Worm (Caenorhabditis elegans) whole organism, young adult: Measurements from ENCODE around the gene F02C12.1.

Source experiments
- B0336.3 ChIP-seq: fragments of 200-800 bp; sonication (Bioruptor generic); IDR thresholded peaks from 2 replicates; pipeline ENCODE4 v1.3.6; 2022; ENCODE audit warnings: missing genetic modification characterization, missing compliant biosample characterization
- C06A6.2 ChIP-seq: fragments of 200-800 bp; sonication (Bioruptor generic); conservative IDR thresholded peaks from 2 replicates; pipeline ENCODE4 v1.3.6; 2022; ENCODE audit warnings: missing genetic modification characterization, missing compliant biosample characterization
- F22D6.2 ChIP-seq: sonication (generic microtip); optimal IDR thresholded peaks from 2 replicates; lab custom pipeline; 2016; ENCODE audit warnings: mild to moderate bottlenecking, missing genetic modification characterization, missing compliant biosample characterization
- F39B2.1 ChIP-seq: fragments of 200-800 bp; sonication (Bioruptor generic); IDR thresholded peaks from 2 replicates; pipeline ENCODE4 v1.3.6; 2022; ENCODE audit warnings: missing genetic modification reagents, missing genetic modification characterization, missing compliant biosample characterization
- K11D2.4 ChIP-seq: fragments of 200-800 bp; sonication (Bioruptor generic); IDR thresholded peaks from 2 replicates; pipeline ENCODE4 v1.3.6; 2022; ENCODE audit warnings: missing genetic modification reagents, missing genetic modification characterization, missing compliant biosample characterization
- K12H6.12 ChIP-seq: fragments of 200-800 bp; sonication (Bioruptor generic); optimal IDR thresholded peaks from 2 replicates; lab custom pipeline; 2018; ENCODE audit warnings: mild to moderate bottlenecking, missing genetic modification characterization, missing compliant biosample characterization
- Y56A3A.18 ChIP-seq: fragments of 200-800 bp; sonication (Bioruptor generic); IDR thresholded peaks from 2 replicates; pipeline ENCODE4 v1.3.6; 2022; ENCODE audit warnings: missing genetic modification reagents, missing genetic modification characterization, missing compliant biosample characterization
- Y79H2A.3 ChIP-seq: fragments of 200-800 bp; sonication (Bioruptor generic); conservative IDR thresholded peaks from 2 replicates; pipeline ENCODE4 v1.3.6; 2022; ENCODE audit warnings: missing genetic modification reagents, missing genetic modification characterization, missing compliant biosample characterization
- ZK185.1 ChIP-seq: sonication (generic microtip); optimal IDR thresholded peaks from 2 replicates; lab custom pipeline; 2016; ENCODE audit warnings: mild to moderate bottlenecking, missing genetic modification characterization, missing compliant biosample characterization; ENCODE audit not compliant: poor library complexity, severe bottlenecking
- atf-7 ChIP-seq: sonication (generic microtip); optimal IDR thresholded peaks from 2 replicates; lab custom pipeline; 2017; ENCODE audit warnings: mild to moderate bottlenecking, missing genetic modification characterization, missing compliant biosample characterization
- ccch-3 ChIP-seq: fragments of 200-800 bp; sonication (Bioruptor generic); optimal IDR thresholded peaks from 2 replicates; lab custom pipeline; 2018; ENCODE audit warnings: mild to moderate bottlenecking, missing genetic modification characterization, missing compliant biosample characterization
- cebp-1 ChIP-seq, 2 experiments: fragments of 200-800 bp in 1 of 2; sonication (Bioruptor generic) in 1 of 2; sonication (generic microtip) in 1 of 2; IDR thresholded peaks in 1 of 2; optimal IDR thresholded peaks in 1 of 2; 2 replicates each; pipeline versions ENCODE4 v1.3.6 to Lab custom; 2017 to 2022; ENCODE audit warnings: missing compliant biosample characterization in 2 of 2, missing genetic modification characterization in 2 of 2, mild to moderate bottlenecking in 1 of 2, missing genetic modification reagents in 1 of 2, moderate library complexity in 1 of 2
- ceh-100 ChIP-seq: fragments of 200-800 bp; sonication (Bioruptor generic); IDR thresholded peaks from 2 replicates; pipeline ENCODE4 v1.3.6; 2022; ENCODE audit warnings: missing genetic modification reagents, missing genetic modification characterization, missing compliant biosample characterization
- chd-7 ChIP-seq: sonication (generic microtip); optimal IDR thresholded peaks from 2 replicates; lab custom pipeline; 2016; ENCODE audit warnings: mild to moderate bottlenecking, missing genetic modification characterization, moderate library complexity, missing compliant biosample characterization
- die-1 ChIP-seq: sonication (generic microtip); optimal IDR thresholded peaks from 2 replicates; lab custom pipeline; 2016; ENCODE audit warnings: missing genotype, mild to moderate bottlenecking, missing genetic modification characterization, missing compliant biosample characterization
- dox-1 ChIP-seq: fragments of 200-800 bp; sonication (Bioruptor generic); IDR thresholded peaks from 2 replicates; pipeline ENCODE4 v1.3.6; 2022; ENCODE audit warnings: missing genetic modification reagents, missing genetic modification characterization, missing compliant biosample characterization
- dpff-1 ChIP-seq: sonication (generic microtip); optimal IDR thresholded peaks from 2 replicates; lab custom pipeline; 2017; ENCODE audit warnings: mild to moderate bottlenecking, missing genetic modification characterization, missing compliant biosample characterization
- dpl-1 ChIP-seq: fragments of 150-350 bp; optimal IDR thresholded peaks from 2 replicates; lab custom pipeline; 2014; ENCODE audit warnings: missing biosample characterization, missing genetic modification reagents, missing genetic modification characterization
- egl-44 ChIP-seq: fragments of 200-800 bp; sonication (Bioruptor generic); IDR thresholded peaks from 2 replicates; pipeline ENCODE4 v1.3.6; 2022; ENCODE audit warnings: missing genetic modification reagents, missing genetic modification characterization, missing compliant biosample characterization
- ekl-4 ChIP-seq: fragments of 200-800 bp; sonication (Bioruptor generic); IDR thresholded peaks from 2 replicates; pipeline ENCODE4 v1.3.6; 2022; ENCODE audit warnings: missing genetic modification reagents, missing genetic modification characterization, missing compliant biosample characterization
- gei-17 ChIP-seq: fragments of 200-800 bp; sonication (Bioruptor generic); optimal IDR thresholded peaks from 2 replicates; lab custom pipeline; 2018; ENCODE audit warnings: mild to moderate bottlenecking, missing genetic modification characterization, missing compliant biosample characterization
- hsf-1 ChIP-seq: fragments of 200-800 bp; sonication (Bioruptor generic); IDR thresholded peaks from 2 replicates; pipeline ENCODE4 v1.3.6; 2022; ENCODE audit warnings: missing genetic modification reagents, missing genetic modification characterization, missing compliant biosample characterization
- let-607 ChIP-seq, 2 experiments: fragments of 200-800 bp in 1 of 2; sonication (Bioruptor generic) in 1 of 2; sonication (generic microtip) in 1 of 2; optimal IDR thresholded peaks; 2 replicates each; lab custom pipeline; 2016 to 2018; ENCODE audit warnings: mild to moderate bottlenecking in 2 of 2, missing compliant biosample characterization in 2 of 2, missing genetic modification characterization in 2 of 2, moderate library complexity in 2 of 2, missing genotype in 1 of 2
- lin-35 ChIP-seq, 3 experiments: fragments of 150-350 bp in 2 of 3; sonication (generic microtip) in 1 of 3; optimal IDR thresholded peaks; 2 replicates each; lab custom pipeline; 2014 to 2018; ENCODE audit warnings: missing biosample characterization in 3 of 3, missing genetic modification characterization in 3 of 3, missing genetic modification reagents in 3 of 3
- lin-40 ChIP-seq: sonication (generic microtip); optimal IDR thresholded peaks from 2 replicates; lab custom pipeline; 2016; ENCODE audit warnings: missing genetic modification characterization, mild to moderate bottlenecking, missing compliant biosample characterization, missing genotype, missing genetic modification reagents
- lin-54 ChIP-seq: fragments of 200-800 bp; sonication (Bioruptor generic); optimal IDR thresholded peaks from 2 replicates; lab custom pipeline; 2018; ENCODE audit warnings: mild to moderate bottlenecking, missing genetic modification characterization, missing compliant biosample characterization
- madf-10 ChIP-seq: sonication (generic microtip); optimal IDR thresholded peaks from 2 replicates; lab custom pipeline; 2016; ENCODE audit warnings: mild to moderate bottlenecking, missing genetic modification characterization, missing compliant biosample characterization
- madf-8 ChIP-seq: fragments of 200-800 bp; sonication (Bioruptor generic); conservative IDR thresholded peaks from 2 replicates; pipeline ENCODE4 v1.3.6; 2022; ENCODE audit warnings: missing genetic modification reagents, missing genetic modification characterization, missing compliant biosample characterization
- nfya-1 ChIP-seq: sonication (generic microtip); optimal IDR thresholded peaks from 2 replicates; lab custom pipeline; 2017; ENCODE audit warnings: antibody characterized with exemption, missing compliant biosample characterization, missing genetic modification characterization, borderline replicate concordance; ENCODE audit not compliant: insufficient read depth
- nfya-2 ChIP-seq: fragments of 200-800 bp; sonication (Bioruptor generic); IDR thresholded peaks from 2 replicates; pipeline ENCODE4 v1.3.6; 2022; ENCODE audit warnings: missing genetic modification reagents, missing genetic modification characterization, missing compliant biosample characterization
- nhr-179 ChIP-seq: sonication (generic microtip); optimal IDR thresholded peaks from 2 replicates; lab custom pipeline; 2016; ENCODE audit warnings: mild to moderate bottlenecking, missing genetic modification characterization, missing compliant biosample characterization
- nhr-80 ChIP-seq: sonication (generic microtip); optimal IDR thresholded peaks from 2 replicates; lab custom pipeline; 2016; ENCODE audit warnings: missing genetic modification characterization, missing compliant biosample characterization
- nhr-90 ChIP-seq: sonication (generic microtip); optimal IDR thresholded peaks from 2 replicates; lab custom pipeline; 2016; ENCODE audit warnings: missing genotype, mild to moderate bottlenecking, missing genetic modification characterization, missing compliant biosample characterization
- repo-1 ChIP-seq: sonication (generic microtip); optimal IDR thresholded peaks from 2 replicates; lab custom pipeline; 2017; ENCODE audit warnings: mild to moderate bottlenecking, missing genetic modification characterization, missing compliant biosample characterization
- sea-2 ChIP-seq: fragments of 200-800 bp; sonication (Bioruptor generic); IDR thresholded peaks from 2 replicates; pipeline ENCODE4 v1.3.6; 2022; ENCODE audit warnings: missing genetic modification characterization, missing compliant biosample characterization
- snpc-4 ChIP-seq, 5 experiments: fragments of 150-350 bp in 1 of 5; sonication (generic microtip) in 4 of 5; optimal IDR thresholded peaks; 2 replicates each; lab custom pipeline; 2014 to 2018; ENCODE audit warnings: missing genetic modification characterization in 5 of 5, missing biosample characterization in 3 of 5, antibody characterized with exemption in 2 of 5, mild to moderate bottlenecking in 2 of 5, missing compliant biosample characterization in 2 of 5, missing genotype in 2 of 5, moderate library complexity in 2 of 5, missing genetic modification reagents in 1 of 5
- somi-1 ChIP-seq: fragments of 200-800 bp; sonication (Bioruptor generic); optimal IDR thresholded peaks from 2 replicates; lab custom pipeline; 2018; ENCODE audit warnings: mild to moderate bottlenecking, missing genetic modification characterization, missing compliant biosample characterization
- sptf-2 ChIP-seq: fragments of 200-800 bp; sonication (Bioruptor generic); optimal IDR thresholded peaks from 2 replicates; lab custom pipeline; 2018; ENCODE audit warnings: mild to moderate bottlenecking, missing genetic modification characterization, missing compliant biosample characterization
- tbp1 ChIP-seq: fragments of 200-800 bp; sonication (Bioruptor generic); optimal IDR thresholded peaks from 2 replicates; lab custom pipeline; 2018; ENCODE audit warnings: mild to moderate bottlenecking, missing genetic modification characterization, missing compliant biosample characterization
- unc-62 ChIP-seq: fragments of 150-350 bp; optimal IDR thresholded peaks from 2 replicates; lab custom pipeline; 2014; ENCODE audit warnings: missing biosample characterization, missing genetic modification reagents, missing genetic modification characterization
- zim-3 ChIP-seq: sonication (generic microtip); optimal IDR thresholded peaks from 2 replicates; lab custom pipeline; 2017; ENCODE audit warnings: mild to moderate bottlenecking, missing genetic modification characterization, moderate library complexity, missing compliant biosample characterization
- ztf-22 ChIP-seq: fragments of 200-800 bp; sonication (Bioruptor generic); optimal IDR thresholded peaks from 2 replicates; lab custom pipeline; 2018; ENCODE audit warnings: mild to moderate bottlenecking, missing genetic modification characterization, moderate library complexity, missing compliant biosample characterization
- ztf-26 ChIP-seq: sonication (generic microtip); optimal IDR thresholded peaks from 2 replicates; lab custom pipeline; 2017; ENCODE audit warnings: missing genetic modification characterization, missing compliant biosample characterization

F02C12.1 gene

ce11 chrX:13354672-13355407 is 47.0 kb upstream of the F02C12.1 start (continued):
- 0 out of 2 replicates have a peak, but pooled peaks have one; percentile 10 for TF ChIP-seq egl-44
- no peak for TF ChIP-seq Y56A3A.18 (GFP tag; lab: Robert Waterston, UW)
- no peak for TF ChIP-seq zim-3 (tag; lab: Kevin White, UChicago)
- TF ChIP-seq K12H6.12 (tag; lab: Kevin White, UChicago) = peak; percentile 8
- TF ChIP-seq dpl-1 (GFP tag; lab: Kevin White, UChicago) = no peak

- TF ChIP-seq lin-40 (peak; percentile 83), unc-62 (GFP tag; lab: Kevin White, UChicago) (no peak), Y56A3A.18 (GFP tag; lab: Robert Waterston, UW) (0 out of 2 replicates have a peak, but pooled peaks have one; percentile 28), ZK185.1 (peak; percentile 48), dox-1 (GFP tag; lab: Robert Waterston, UW) (peak; percentile 47), lin-54 (GFP tag; lab: Kevin White, UChicago) (no peak), F22D6.2 (tag; lab: Kevin White, UChicago) (peak; percentile 70), nhr-179 (tag; lab: Kevin White, UChicago) (no peak), nhr-80 (tag; lab: Kevin White, UChicago) (peak; percentile 89), ceh-100 (GFP tag; lab: Robert Waterston, UW) (no peak), madf-10 (tag; lab: Kevin White, UChicago) (no peak), K11D2.4 (GFP tag; lab: Robert Waterston, UW) (peak; percentile 68), nhr-90 (tag; lab: Kevin White, UChicago) (peak; percentile 38), cebp-1 (GFP tag; IDR thresholded peaks at IDR 0.05; lab: Robert Waterston, UW) (no peak), cebp-1 (tag; optimal IDR thresholded peaks at IDR 0.05; lab: Kevin White, UChicago) (peak; percentile 61), ztf-26 (tag; lab: Kevin White, UChicago) (peak; percentile 90), dpff-1 (tag; lab: Kevin White, UChicago) (no peak), tbp1 (GFP tag; lab: Kevin White, UChicago) (peak; percentile 54), chd-7 (peak; percentile 66), atf-7 (peak; percentile 71), snpc-4 (GFP tag; optimal IDR thresholded peaks at IDR 0.05; lab: Kevin White, UChicago) (no peak), snpc-4 (tag; optimal IDR thresholded peaks at IDR 0.05; lab: Kevin White, UChicago) (peak in 1 of 4 experiments; percentile 28), gei-17 (GFP tag; lab: Kevin White, UChicago) (peak; percentile 9), repo-1 (tag; lab: Kevin White, UChicago) (peak; percentile 28), somi-1 (GFP tag; lab: Kevin White, UChicago) (peak; percentile 90), let-607 (tag; optimal IDR thresholded peaks at IDR 0.05; lab: Kevin White, UChicago) (peak in 1 of 2 experiments; percentile 46), B0336.3 (GFP tag; lab: Robert Waterston, UW) (peak; percentile 30; the same call in 1 of the 2 replicates), ztf-22 (peak; percentile 53), die-1 (peak; percentile 75), C06A6.2 (GFP tag; lab: Robert Waterston, UW) (peak; percentile 53; the same call in 1 of the 2 replicates), egl-44 (0 out of 2 replicates have a peak, but pooled peaks have one; percentile 44)
- TF ChIP-seq, all 124 proteins: peak for 23
Measured at ce11 chrX:13356469-13356868, 45.4 kb upstream of the F02C12.1 start.

- TF ChIP-seq nfya-2 (GFP tag; lab: Robert Waterston, UW) (no peak), die-1 (no peak), lin-35 (GFP tag; optimal IDR thresholded peaks at IDR 0.05; lab: Kevin White, UChicago) (no peak), F39B2.1 (GFP tag; lab: Robert Waterston, UW) (no peak), ekl-4 (no peak), nfya-1 (tag; lab: Kevin White, UChicago) (no peak), let-607 (tag; optimal IDR thresholded peaks at IDR 0.05; lab: Kevin White, UChicago) (no peak), madf-8 (GFP tag; lab: Robert Waterston, UW) (no peak), atf-7 (no peak), ccch-3 (no peak), snpc-4 (GFP tag; optimal IDR thresholded peaks at IDR 0.05; lab: Kevin White, UChicago) (no peak), snpc-4 (tag; optimal IDR thresholded peaks at IDR 0.05; lab: Kevin White, UChicago) (no peak), dpl-1 (GFP tag; lab: Kevin White, UChicago) (no peak), Y79H2A.3 (GFP tag; lab: Robert Waterston, UW) (no peak), sptf-2 (GFP tag; lab: Kevin White, UChicago) (no peak), hsf-1 (GFP tag; lab: Robert Waterston, UW) (no peak), sea-2 (GFP tag; lab: Robert Waterston, UW) (no peak)
Measured at ce11 chrX:13357673-13358072, 44.2 kb upstream of the F02C12.1 start.
